Fruit fly (Drosophila melanogaster) whole organism, pupa: ENCODE data around the gene Prps.

Experiments used
- CG10348 ChIP-seq: fragments of 200-800 bp; sonication (Bioruptor generic); IDR thresholded peaks from 2 replicates; pipeline ENCODE4 v1.3.6; 2022; ENCODE audit warnings: missing biosample characterization, missing genetic modification characterization
- CG12605 ChIP-seq: fragments of 200-800 bp; sonication (Bioruptor generic); IDR thresholded peaks from 2 replicates; pipeline ENCODE4 v1.3.6; 2022; ENCODE audit warnings: missing biosample characterization, missing genetic modification characterization
- CG13204 ChIP-seq: fragments of 200-800 bp; sonication (Bioruptor generic); optimal IDR thresholded peaks from 2 replicates; lab custom pipeline; 2018; ENCODE audit warnings: missing biosample characterization, mild to moderate bottlenecking, missing genetic modification characterization, moderate library complexity
- CG14655 ChIP-seq: fragments of 200-800 bp; sonication (Bioruptor generic); optimal IDR thresholded peaks from 3 replicates; lab custom pipeline; 2017; ENCODE audit warnings: mild to moderate bottlenecking, missing biosample characterization, missing genetic modification reagents, missing genetic modification characterization
- CG15710 ChIP-seq: fragments of 200-800 bp; sonication (Bioruptor generic); optimal IDR thresholded peaks from 2 replicates; lab custom pipeline; 2018; ENCODE audit warnings: missing biosample characterization, mild to moderate bottlenecking, missing genetic modification characterization, moderate library complexity
- CG17806 ChIP-seq: fragments of 200-800 bp; sonication (Bioruptor generic); optimal IDR thresholded peaks from 2 replicates; lab custom pipeline; 2018; ENCODE audit warnings: missing biosample characterization, mild to moderate bottlenecking, missing genetic modification characterization, moderate library complexity
- CG32121 ChIP-seq: fragments of 200-800 bp; sonication (Bioruptor generic); IDR thresholded peaks from 2 replicates; pipeline ENCODE4 v1.3.6; 2022; ENCODE audit warnings: missing biosample characterization, missing genetic modification characterization
- CG34367 ChIP-seq: fragments of 200-800 bp; sonication (Bioruptor generic); optimal IDR thresholded peaks from 2 replicates; lab custom pipeline; 2018; ENCODE audit warnings: missing biosample characterization, mild to moderate bottlenecking, missing genetic modification characterization
- CG4496 ChIP-seq: fragments of 200-800 bp; sonication (Bioruptor generic); IDR thresholded peaks from 3 replicates; pipeline ENCODE4 v1.3.6; 2022; ENCODE audit warnings: missing biosample characterization, missing genetic modification characterization
- CG8159 ChIP-seq: fragments of 200-800 bp; sonication (Bioruptor generic); optimal IDR thresholded peaks from 3 replicates; lab custom pipeline; 2018; ENCODE audit warnings: missing biosample characterization, mild to moderate bottlenecking, missing genetic modification characterization, moderate library complexity
- CG8301 ChIP-seq: fragments of 200-800 bp; sonication (Bioruptor generic); optimal IDR thresholded peaks from 2 replicates; lab custom pipeline; 2018; ENCODE audit warnings: missing biosample characterization, mild to moderate bottlenecking, missing genetic modification characterization
- CG9948 ChIP-seq: fragments of 200-800 bp; sonication (Bioruptor generic); optimal IDR thresholded peaks from 2 replicates; lab custom pipeline; 2018; ENCODE audit warnings: missing biosample characterization, mild to moderate bottlenecking, missing genetic modification characterization, moderate library complexity
- D1 ChIP-seq: fragments of 200-800 bp; sonication (Bioruptor generic); optimal IDR thresholded peaks from 2 replicates; lab custom pipeline; 2018; ENCODE audit warnings: missing biosample characterization, mild to moderate bottlenecking, missing genetic modification characterization, moderate library complexity
- EcR ChIP-seq: fragments of 200-800 bp; sonication (Bioruptor generic); optimal IDR thresholded peaks from 3 replicates; lab custom pipeline; 2019; ENCODE audit warnings: missing biosample characterization, missing genetic modification characterization, mild to moderate bottlenecking, moderate library complexity, missing genetic modification reagents
- Ets98B ChIP-seq: fragments of 200-800 bp; sonication (Bioruptor generic); IDR thresholded peaks from 2 replicates; pipeline ENCODE4 v1.3.6; 2022; ENCODE audit warnings: missing biosample characterization, missing genetic modification characterization
- Pif1A ChIP-seq: fragments of 200-800 bp; sonication (Bioruptor generic); optimal IDR thresholded peaks from 3 replicates; lab custom pipeline; 2016; ENCODE audit warnings: missing biosample characterization, missing genetic modification characterization
- Pif1B ChIP-seq: fragments of 200-800 bp; sonication (Bioruptor generic); optimal IDR thresholded peaks from 3 replicates; lab custom pipeline; 2016; ENCODE audit warnings: missing biosample characterization, missing genetic modification characterization
- Snoo ChIP-seq: fragments of 200-800 bp; sonication (Bioruptor generic); optimal IDR thresholded peaks from 3 replicates; lab custom pipeline; 2017; ENCODE audit warnings: missing biosample characterization, mild to moderate bottlenecking, missing genetic modification characterization, inconsistent platforms
- fd96Ca ChIP-seq: fragments of 200-800 bp; sonication (Bioruptor generic); IDR thresholded peaks from 3 replicates; pipeline ENCODE4 v1.3.6; 2022; ENCODE audit warnings: missing biosample characterization, missing genetic modification characterization
- gl ChIP-seq: fragments of 200-800 bp; sonication (Bioruptor generic); optimal IDR thresholded peaks from 2 replicates; lab custom pipeline; 2018; ENCODE audit warnings: missing biosample characterization, mild to moderate bottlenecking, missing genetic modification characterization
- rn ChIP-seq: fragments of 200-800 bp; sonication (Bioruptor generic); IDR thresholded peaks from 2 replicates; pipeline ENCODE4 v1.3.6; 2022; ENCODE audit warnings: missing biosample characterization, missing genetic modification characterization

The Prps gene

DNA sequence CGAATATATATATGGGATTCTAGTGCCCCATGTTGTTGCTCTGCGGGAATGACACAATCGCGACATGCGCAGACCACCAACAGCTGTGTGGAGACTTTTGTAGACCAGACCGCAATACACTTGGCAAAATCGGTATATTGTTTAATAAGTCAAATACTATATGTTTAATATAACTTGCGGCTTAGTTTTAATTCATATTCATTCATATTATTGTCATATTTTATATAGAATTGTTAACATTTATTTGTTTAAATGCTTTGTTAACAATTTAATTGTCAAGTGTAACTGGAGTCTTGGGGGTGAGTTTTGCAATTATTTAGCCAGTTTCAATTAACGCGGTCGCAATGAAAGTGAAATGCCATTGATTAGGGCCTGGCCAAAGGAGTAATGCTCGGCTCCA lies 43.1 kb upstream of the Prps start:
- TF ChIP-seq CG9948 (tag; lab: Kevin White, UChicago) (peak; percentile 25), CG14655 (peak; percentile 33), CG34367 (tag; lab: Kevin White, UChicago) (no peak), CG32121 (peak; percentile 43; the same call in 1 of the 2 replicates), rn (no peak), Ets98B (peak; percentile 45; the same call in 1 of the 2 replicates), CG8159 (tag; lab: Kevin White, UChicago) (peak; percentile 55), CG8301 (tag; lab: Kevin White, UChicago) (peak; percentile 27), Snoo (peak; percentile 7), CG12605 (0 out of 2 replicates have a peak, but pooled peaks have one; percentile 17), EcR (no peak), Pif1A (GFP tag; lab: Kevin White, UChicago) (peak; percentile 41), CG17806 (peak; percentile 25), Pif1B (GFP tag; lab: Kevin White, UChicago) (peak; percentile 15), CG4496 (peak; percentile 63; the same call in 2 of the 3 replicates)

DNA sequence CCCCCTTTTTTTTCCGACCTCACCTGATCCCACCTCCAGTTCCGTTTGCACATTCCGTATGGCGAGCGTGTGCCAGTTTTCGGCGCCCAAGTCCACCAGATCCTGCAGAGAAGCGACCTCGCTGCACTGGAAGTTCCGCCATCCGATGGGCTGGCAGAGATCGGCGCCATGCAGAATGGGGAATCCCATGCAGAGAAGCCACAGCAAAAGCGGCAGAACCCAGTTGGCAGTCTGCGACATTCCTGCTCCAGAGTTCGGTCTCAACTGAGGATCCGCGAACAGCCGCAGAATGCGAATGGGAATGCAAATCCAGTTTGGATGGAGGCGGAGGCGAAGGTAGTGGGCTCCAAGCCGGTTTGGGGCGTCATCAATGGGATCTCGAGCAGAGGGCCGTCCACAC lies 37.1 kb upstream of the Prps start, which contains the start of gene CG6749:
Gene CG6749 (minus strand): TSS at position 245 of the 400 bp plus-strand sequence.
- no peak for TF ChIP-seq CG12605
- TF ChIP-seq D1 (tag; lab: Kevin White, UChicago), result no peak
- TF ChIP-seq fd96Ca (GFP tag; lab: Robert Waterston, UW), result 0 out of 3 replicates have a peak, but pooled peaks have one; percentile 25
- no peak for TF ChIP-seq CG10348
- TF ChIP-seq Pif1A (GFP tag; lab: Kevin White, UChicago), result no peak
- no peak for TF ChIP-seq rn
- TF ChIP-seq, all 21 proteins: peak for 1

DNA sequence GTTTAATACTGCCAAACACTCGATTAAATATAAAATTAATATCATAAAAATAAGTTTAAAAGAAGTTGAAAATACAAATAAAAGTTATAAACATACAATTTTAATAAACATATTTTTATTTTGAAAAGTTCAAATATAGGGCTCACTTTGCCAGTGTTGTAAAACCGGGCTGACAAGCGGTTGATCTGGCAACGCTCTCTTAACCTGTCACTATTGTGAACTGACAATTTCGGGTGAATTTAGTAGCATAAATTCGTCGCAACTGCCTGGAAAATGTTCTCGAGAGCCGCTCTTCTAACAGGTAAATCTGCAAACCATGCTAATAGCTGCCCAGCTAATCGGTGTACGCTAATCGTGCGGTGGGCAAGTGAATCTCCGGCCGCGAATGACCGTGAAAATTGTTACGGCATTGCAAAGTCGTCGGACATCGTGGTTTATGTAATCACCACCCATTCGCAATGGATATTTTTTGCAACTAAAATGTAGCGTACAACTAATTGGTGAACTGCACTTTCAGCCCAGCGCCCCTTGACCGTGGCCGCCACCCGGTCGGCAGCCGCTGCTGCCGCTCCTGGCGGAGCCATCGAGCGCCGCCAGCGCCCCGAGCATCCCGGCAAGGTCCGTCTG lies 33.4 kb upstream of the Prps start, which contains the start of gene ATPsynB:
Gene ATPsynB (plus strand): TSS at position 205 of the 627 bp plus-strand sequence.
- no peak for TF ChIP-seq EcR
- peak; percentile 14; the same call in 1 of the 2 replicates for TF ChIP-seq Ets98B
- TF ChIP-seq Snoo, result peak; percentile 6
- TF ChIP-seq CG4496, result no peak

DNA sequence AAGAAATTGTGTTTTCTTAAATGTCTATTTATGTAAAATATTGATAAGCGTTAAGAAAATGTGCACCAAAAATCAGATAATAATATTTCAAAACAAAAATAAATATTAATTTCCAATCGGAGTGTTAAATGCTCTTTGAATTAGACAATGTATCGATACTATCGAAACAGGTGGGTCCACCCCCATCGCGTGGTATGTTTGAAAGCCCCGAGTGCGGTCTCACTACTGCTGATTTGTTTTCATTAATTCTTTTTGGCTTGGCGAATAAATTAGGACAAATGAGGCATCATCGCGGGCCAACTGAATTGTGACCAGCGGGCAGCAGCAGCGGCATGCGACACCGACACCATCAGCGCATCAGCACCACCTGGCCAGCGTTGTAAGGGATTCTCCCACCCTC lies 30.2 kb upstream of the Prps start, which contains the start of gene Naa60:
Gene Naa60 (plus strand): TSS at position 189 of the 400 bp plus-strand sequence.
- TF ChIP-seq Snoo (no peak), CG8159 (tag; lab: Kevin White, UChicago) (peak; percentile 50)

DNA sequence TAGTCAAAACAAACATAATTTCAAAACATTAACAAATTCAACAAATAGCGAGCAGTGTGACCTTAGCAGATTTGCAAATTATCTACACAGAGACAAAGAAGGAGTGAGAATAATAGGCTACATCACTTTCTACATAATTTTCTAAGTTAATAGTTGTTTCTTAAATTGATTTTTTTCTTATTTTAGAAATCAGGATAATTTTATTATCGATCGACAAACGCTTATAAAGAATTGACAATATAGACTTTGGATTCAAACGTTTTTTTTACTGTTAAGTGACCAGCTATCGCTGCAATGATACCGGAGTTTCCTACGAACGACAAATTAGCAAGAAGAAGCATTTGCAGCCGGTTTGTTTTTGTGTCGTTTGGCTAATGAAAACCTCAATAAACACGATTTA lies 26.6 kb upstream of the Prps start, which contains the start of the genes nbs and defl:
Gene nbs (minus strand): TSS at position 87 of the 400 bp plus-strand sequence.
Gene defl (plus strand): TSS at position 316 of the 400 bp plus-strand sequence.
- TF ChIP-seq CG15710 (peak; percentile 59), CG9948 (tag; lab: Kevin White, UChicago) (peak; percentile 28), Pif1A (GFP tag; lab: Kevin White, UChicago) (no peak), rn (no peak), CG17806 (peak; percentile 45), Ets98B (peak; percentile 50; the same call in 1 of the 2 replicates), CG34367 (tag; lab: Kevin White, UChicago) (no peak), CG8301 (tag; lab: Kevin White, UChicago) (no peak), CG32121 (peak; percentile 65; the same call in 1 of the 2 replicates), CG4496 (peak; percentile 79), Snoo (peak; percentile 60), CG8159 (tag; lab: Kevin White, UChicago) (peak; percentile 56), gl (tag; lab: Kevin White, UChicago) (peak; percentile 12), CG10348 (no peak)

DNA sequence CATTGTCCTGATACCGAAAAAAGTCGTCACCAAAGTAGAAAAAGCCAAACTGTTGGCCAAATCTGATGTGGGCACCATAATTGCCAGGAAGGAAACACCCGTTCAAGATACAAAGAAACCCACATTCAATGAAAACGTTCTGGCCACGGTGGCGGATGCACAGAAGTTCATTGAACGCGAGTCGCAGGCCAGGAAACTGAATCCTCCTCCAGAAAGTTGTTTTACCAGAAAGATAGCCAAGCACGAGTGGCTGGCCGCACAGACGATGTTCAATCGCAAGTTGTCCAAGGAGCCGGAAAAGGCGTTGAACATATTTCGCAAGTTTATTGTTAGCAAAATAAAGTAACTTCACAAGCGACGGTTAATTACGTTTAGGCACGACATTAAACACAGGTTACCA lies 23.6 kb upstream of the Prps start:
- no peak for TF ChIP-seq CG8159 (tag; lab: Kevin White, UChicago)
- no peak for TF ChIP-seq Pif1B (GFP tag; lab: Kevin White, UChicago)
- no peak for TF ChIP-seq Snoo
- no peak for TF ChIP-seq CG34367 (tag; lab: Kevin White, UChicago)
- no peak for TF ChIP-seq gl (tag; lab: Kevin White, UChicago)
- TF ChIP-seq D1 (tag; lab: Kevin White, UChicago), result no peak
- no peak for TF ChIP-seq CG12605
- no peak for TF ChIP-seq CG10348
- TF ChIP-seq EcR, result no peak
- TF ChIP-seq CG14655, result no peak
- TF ChIP-seq CG15710, result no peak
- no peak for TF ChIP-seq Ets98B
- TF ChIP-seq fd96Ca (GFP tag; lab: Robert Waterston, UW), result no peak
- TF ChIP-seq CG32121, result no peak
- TF ChIP-seq rn, result no peak
- no peak for TF ChIP-seq CG8301 (tag; lab: Kevin White, UChicago)
- TF ChIP-seq CG17806, result no peak
- TF ChIP-seq CG9948 (tag; lab: Kevin White, UChicago), result no peak
- TF ChIP-seq CG13204, result no peak
- TF ChIP-seq CG4496, result no peak

DNA sequence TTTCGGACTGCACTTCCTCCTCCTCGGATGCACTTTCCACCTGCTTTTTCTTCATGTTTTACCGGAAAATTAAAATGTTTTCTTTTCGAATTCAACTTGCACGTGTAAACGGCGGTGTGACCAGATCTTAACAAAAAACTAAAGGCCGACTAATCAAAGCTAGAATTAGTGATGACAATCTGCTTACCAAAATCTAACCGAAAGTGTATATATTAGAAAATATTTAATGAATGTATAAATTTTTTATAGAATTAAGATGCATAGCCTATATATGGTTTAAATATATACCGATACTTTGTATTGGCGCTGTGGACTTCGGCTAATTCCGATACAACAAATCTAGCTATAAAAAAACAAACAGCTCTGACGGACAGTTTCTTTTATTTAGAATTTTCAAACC lies 22.4 kb upstream of the Prps start, which contains the start of the genes CG18178 and CG14174:
Gene CG18178 (minus strand): TSS at position 216 of the 400 bp plus-strand sequence.
Gene CG14174 (plus strand): TSS at position 400 of the 400 bp plus-strand sequence.
- TF ChIP-seq CG17806 (peak; percentile 36), fd96Ca (GFP tag; lab: Robert Waterston, UW) (no peak), CG15710 (peak; percentile 73), CG8159 (tag; lab: Kevin White, UChicago) (peak; percentile 75), CG10348 (no peak), CG4496 (peak; percentile 37; the same call in 2 of the 3 replicates), CG32121 (peak; percentile 25; the same call in 1 of the 2 replicates), rn (no peak), Pif1B (GFP tag; lab: Kevin White, UChicago) (no peak), CG8301 (tag; lab: Kevin White, UChicago) (no peak), Pif1A (GFP tag; lab: Kevin White, UChicago) (no peak), Snoo (peak; percentile 50), D1 (tag; lab: Kevin White, UChicago) (no peak), gl (tag; lab: Kevin White, UChicago) (no peak), CG34367 (tag; lab: Kevin White, UChicago) (peak; percentile 25), CG13204 (no peak), CG9948 (tag; lab: Kevin White, UChicago) (peak; percentile 47), Ets98B (0 out of 2 replicates have a peak, but pooled peaks have one; percentile 15), CG12605 (peak; percentile 48; the same call in 1 of the 2 replicates), EcR (no peak), CG14655 (no peak)
